Worm (Caenorhabditis elegans) whole organism, L1 larva: ENCODE data around the gene F31E8.4.
"Not testable (repeated sequence)": the region's sequence is repeated elsewhere in the genome, so short reads cannot be mapped to it uniquely, and the experiment has no call there.

ENCODE experiments used
- C34B4.2 ChIP-seq: sonication (generic microtip); optimal IDR thresholded peaks from 2 replicates; lab custom pipeline; 2017; ENCODE audit warnings: mild to moderate bottlenecking, missing genetic modification characterization, missing compliant biosample characterization
- aha-1 ChIP-seq: fragments of 150-350 bp; optimal IDR thresholded peaks from 2 replicates; lab custom pipeline; 2014; ENCODE audit warnings: missing biosample characterization, missing genetic modification characterization
- aly-2 ChIP-seq: fragments of 150-350 bp; optimal IDR thresholded peaks from 2 replicates; lab custom pipeline; 2014; ENCODE audit warnings: missing biosample characterization, missing genetic modification characterization
- ama-1 ChIP-seq: fragments of 150-350 bp; optimal IDR thresholded peaks from 2 replicates; lab custom pipeline; 2014
- ceh-88 ChIP-seq: fragments of 200-800 bp; sonication (Bioruptor generic); IDR thresholded peaks from 2 replicates; pipeline ENCODE4 v1.3.6; 2022; ENCODE audit warnings: missing genetic modification characterization, missing compliant biosample characterization
- ces-1 ChIP-seq: fragments of 150-350 bp; optimal IDR thresholded peaks from 2 replicates; lab custom pipeline; 2014; ENCODE audit warnings: missing biosample characterization, missing genetic modification reagents, missing genetic modification characterization
- dsc-1 ChIP-seq: sonication (generic microtip); optimal IDR thresholded peaks from 2 replicates; lab custom pipeline; 2016; ENCODE audit warnings: mild to moderate bottlenecking, missing genetic modification characterization, missing compliant biosample characterization
- egl-27 ChIP-seq, 2 experiments: fragments of 150-350 bp in 1 of 2; sonication (generic microtip); optimal IDR thresholded peaks; 3 replicates each; lab custom pipeline; 2017 to 2018; ENCODE audit warnings: missing biosample characterization in 2 of 2, missing genetic modification characterization in 2 of 2, missing genetic modification reagents in 2 of 2
- fkh-10 ChIP-seq: sonication (generic microtip); optimal IDR thresholded peaks from 2 replicates; lab custom pipeline; 2017; ENCODE audit warnings: missing biosample characterization, missing genetic modification reagents, missing genetic modification characterization
- hlh-4 ChIP-seq: sonication (generic microtip); optimal IDR thresholded peaks from 2 replicates; lab custom pipeline; 2016; ENCODE audit warnings: mild to moderate bottlenecking, missing genetic modification characterization, missing compliant biosample characterization
- jun-1 ChIP-seq: fragments of 150-350 bp; optimal IDR thresholded peaks from 2 replicates; lab custom pipeline; 2014; ENCODE audit warnings: missing biosample characterization, missing genetic modification reagents, missing genetic modification characterization
- lin-14 ChIP-seq: fragments of 200-800 bp; sonication (Bioruptor generic); optimal IDR thresholded peaks from 2 replicates; lab custom pipeline; 2018; ENCODE audit warnings: mild to moderate bottlenecking, missing genetic modification characterization, moderate library complexity, missing compliant biosample characterization
- lin-15B ChIP-seq: fragments of 150-350 bp; sonication (generic microtip); optimal IDR thresholded peaks from 3 replicates; lab custom pipeline; 2014; ENCODE audit warnings: missing biosample characterization, missing genetic modification characterization
- lin-35 ChIP-seq, 2 experiments: fragments of 150-350 bp; optimal IDR thresholded peaks; 2 replicates each; lab custom pipeline; 2014; ENCODE audit warnings: missing biosample characterization in 2 of 2, missing genetic modification characterization in 2 of 2, missing genetic modification reagents in 2 of 2
- lsy-2 ChIP-seq, 2 experiments: fragments of 150-350 bp; optimal IDR thresholded peaks; 2 replicates each; lab custom pipeline; 2014; ENCODE audit warnings: missing biosample characterization in 2 of 2, missing genetic modification characterization in 2 of 2
- nhr-11 ChIP-seq: fragments of 150-350 bp; optimal IDR thresholded peaks from 2 replicates; lab custom pipeline; 2014; ENCODE audit warnings: missing biosample characterization, missing genetic modification characterization
- nhr-19 ChIP-seq: fragments of 200-800 bp; sonication (Bioruptor generic); conservative IDR thresholded peaks from 2 replicates; pipeline ENCODE4 v1.3.6; 2022; ENCODE audit warnings: missing genetic modification characterization, missing compliant biosample characterization
- nhr-20 ChIP-seq: sonication (generic microtip); optimal IDR thresholded peaks from 2 replicates; lab custom pipeline; 2016; ENCODE audit warnings: mild to moderate bottlenecking, missing genetic modification characterization, missing compliant biosample characterization
- nhr-28 ChIP-seq: fragments of 150-350 bp; optimal IDR thresholded peaks from 2 replicates; lab custom pipeline; 2014; ENCODE audit warnings: missing biosample characterization, missing genetic modification characterization
- nhr-47 ChIP-seq: sonication (generic microtip); optimal IDR thresholded peaks from 2 replicates; lab custom pipeline; 2016; ENCODE audit warnings: mild to moderate bottlenecking, missing genetic modification characterization, moderate library complexity, missing compliant biosample characterization
- nhr-71 ChIP-seq: sonication (generic microtip); optimal IDR thresholded peaks from 2 replicates; lab custom pipeline; 2016; ENCODE audit warnings: mild to moderate bottlenecking, missing genetic modification characterization, moderate library complexity, missing compliant biosample characterization
- nhr-76 ChIP-seq: sonication (generic microtip); optimal IDR thresholded peaks from 2 replicates; lab custom pipeline; 2017; ENCODE audit warnings: missing biosample characterization, missing genetic modification characterization
- nhr-84 ChIP-seq: sonication (generic microtip); optimal IDR thresholded peaks from 2 replicates; lab custom pipeline; 2017; ENCODE audit warnings: missing biosample characterization, missing genetic modification characterization
- pax-3 ChIP-seq: fragments of 200-800 bp; sonication (Bioruptor generic); optimal IDR thresholded peaks from 2 replicates; lab custom pipeline; 2018; ENCODE audit warnings: mild to moderate bottlenecking, missing genetic modification characterization, moderate library complexity, missing compliant biosample characterization
- snpc-4 ChIP-seq: fragments of 150-350 bp; optimal IDR thresholded peaks from 2 replicates; lab custom pipeline; 2014; ENCODE audit warnings: missing biosample characterization, missing genetic modification characterization
- snu-23 ChIP-seq: sonication (generic microtip); optimal IDR thresholded peaks from 2 replicates; lab custom pipeline; 2016; ENCODE audit warnings: missing genetic modification characterization, missing compliant biosample characterization
- sup-37 ChIP-seq: fragments of 200-800 bp; sonication (Bioruptor generic); optimal IDR thresholded peaks from 2 replicates; lab custom pipeline; 2018; ENCODE audit warnings: mild to moderate bottlenecking, missing genetic modification characterization, missing compliant biosample characterization
- tlp-1 ChIP-seq: fragments of 150-350 bp; optimal IDR thresholded peaks from 2 replicates; lab custom pipeline; 2014; ENCODE audit warnings: missing biosample characterization, missing genetic modification characterization
- unc-30 ChIP-seq: sonication (generic microtip); optimal IDR thresholded peaks from 2 replicates; lab custom pipeline; 2017; ENCODE audit warnings: missing biosample characterization, missing genetic modification characterization
- unc-86 ChIP-seq: sonication (generic microtip); optimal IDR thresholded peaks from 2 replicates; lab custom pipeline; 2016; ENCODE audit warnings: missing genetic modification characterization, missing compliant biosample characterization
- unc-98 ChIP-seq: fragments of 200-800 bp; sonication (Bioruptor generic); IDR thresholded peaks from 2 replicates; pipeline ENCODE4 v1.3.6; 2022; ENCODE audit warnings: missing genetic modification characterization, missing compliant biosample characterization
- zag-1 ChIP-seq: fragments of 150-350 bp; optimal IDR thresholded peaks from 2 replicates; lab custom pipeline; 2014; ENCODE audit warnings: missing biosample characterization, missing genetic modification characterization
- ztf-4 ChIP-seq: fragments of 150-350 bp; optimal IDR thresholded peaks from 2 replicates; lab custom pipeline; 2014; ENCODE audit warnings: missing biosample characterization, missing genetic modification characterization

F31E8.4 gene

ce11 chrII:6776418-6777034 lies 23.4 kb downstream of the F31E8.4 start, which contains the start of gene ssup-72 (continued):
- TF ChIP-seq lsy-2 (tag; optimal IDR thresholded peaks at IDR 0.05; lab: Kevin White, UChicago) (peak; percentile 77 to 79), aly-2 (tag; lab: Kevin White, UChicago) (peak; percentile 4), nhr-84 (tag; lab: Kevin White, UChicago) (no peak), nhr-76 (tag; lab: Kevin White, UChicago) (no peak)

ce11 chrII:6775076-6775475 lies 24.9 kb downstream of the F31E8.4 start, which contains the start of gene agr-1:
Gene agr-1 (minus strand): TSS chrII:6775176.
- not testable (repeated sequence) for TF ChIP-seq snu-23 (GFP tag; lab: Kevin White, UChicago); dsc-1 (tag; lab: Kevin White, UChicago); unc-98 (GFP tag; lab: Robert Waterston, UW)

ce11 chrII:6772482-6772881 lies 27.5 kb downstream of the F31E8.4 start:
- peak; percentile 47 for TF ChIP-seq lin-14
- peak; percentile 32 for TF ChIP-seq fkh-10
- TF ChIP-seq nhr-71 = no peak

ce11 chrII:6770030-6770429 lies 29.9 kb downstream of the F31E8.4 start:
- TF ChIP-seq nhr-47 (tag; lab: Kevin White, UChicago) (no peak), ces-1 (GFP tag; lab: Kevin White, UChicago) (no peak), nhr-20 (no peak), unc-30 (tag; lab: Kevin White, UChicago) (no peak), unc-98 (GFP tag; lab: Robert Waterston, UW) (no peak), zag-1 (tag; lab: Kevin White, UChicago) (no peak), ceh-88 (GFP tag; lab: Robert Waterston, UW) (no peak), egl-27 (tag; optimal IDR thresholded peaks at IDR 0.05; lab: Kevin White, UChicago) (no peak), tlp-1 (no peak), nhr-19 (GFP tag; lab: Robert Waterston, UW) (no peak), nhr-11 (tag; lab: Kevin White, UChicago) (no peak), ama-1 (no peak), pax-3 (no peak), jun-1 (tag; lab: Kevin White, UChicago) (no peak)

ce11 chrII:6768014-6768413 lies 31.9 kb downstream of the F31E8.4 start, which contains the start of gene F41G3.18:
Gene F41G3.18 (plus strand): TSS chrII:6768314.
- no peak for TF ChIP-seq hlh-4 (tag; lab: Kevin White, UChicago)
- no peak for TF ChIP-seq lin-35 (GFP tag; optimal IDR thresholded peaks at IDR 0.05; lab: Kevin White, UChicago)
- TF ChIP-seq ztf-4 (tag; lab: Kevin White, UChicago) = no peak
- no peak for TF ChIP-seq nhr-28 (tag; lab: Kevin White, UChicago)
- no peak for TF ChIP-seq nhr-19 (GFP tag; lab: Robert Waterston, UW)
- no peak for TF ChIP-seq sup-37 (GFP tag; lab: Kevin White, UChicago)
- no peak for TF ChIP-seq unc-86 (tag; lab: Kevin White, UChicago)
- no peak for TF ChIP-seq C34B4.2

ce11 chrII:6764734-6765133 lies 35.2 kb downstream of the F31E8.4 start, which contains the start of gene nlp-50:
Gene nlp-50 (plus strand): TSS chrII:6765034.
- TF ChIP-seq aha-1 (no peak), lin-14 (peak; percentile 2)

ce11 chrII:6756232-6756631 lies 43.7 kb downstream of the F31E8.4 start, which contains the start of gene F41G3.3:
Gene F41G3.3 (plus strand): TSS chrII:6756532.
- no peak for TF ChIP-seq snpc-4 (tag; lab: Kevin White, UChicago)
- no peak for TF ChIP-seq jun-1 (tag; lab: Kevin White, UChicago)
- TF ChIP-seq lin-15B (tag; lab: Kevin White, UChicago) = no peak
- no peak for TF ChIP-seq pax-3
- TF ChIP-seq lin-35 (GFP tag; optimal IDR thresholded peaks at IDR 0.05; lab: Kevin White, UChicago) = no peak
